Fruit fly (Drosophila melanogaster) whole organism, embryonic: ENCODE results near the gene CG31139.

Experiments used
- ATbp ChIP-seq: fragments of 200-800 bp; sonication (Bioruptor generic); optimal IDR thresholded peaks from 2 replicates; lab custom pipeline; 2017; ENCODE audit warnings: missing biosample characterization, mild to moderate bottlenecking, missing genetic modification characterization, missing genetic modification reagents
- Aef1 ChIP-seq: fragments of 200-800 bp; sonication (Bioruptor generic); IDR thresholded peaks from 3 replicates; pipeline ENCODE4 v1.3.6; 2022; ENCODE audit warnings: missing biosample characterization, missing genetic modification characterization
- Atf3 ChIP-seq: fragments of 200-800 bp; sonication (Bioruptor generic); optimal IDR thresholded peaks from 3 replicates; lab custom pipeline; 2016; ENCODE audit warnings: missing biosample characterization, missing genetic modification characterization
- Awh ChIP-seq: fragments of 200-800 bp; sonication (Bioruptor generic); IDR thresholded peaks from 2 replicates; pipeline ENCODE4, ENCODE4 v1.3.6; 2022; ENCODE audit warnings: missing biosample characterization, missing genetic modification characterization
- Bteb2 ChIP-seq: fragments of 200-800 bp; sonication (Bioruptor generic); optimal IDR thresholded peaks from 2 replicates; lab custom pipeline; 2016; ENCODE audit warnings: missing biosample characterization, missing genetic modification characterization
- CG10274 ChIP-seq: fragments of 200-800 bp; sonication (Bioruptor generic); optimal IDR thresholded peaks from 3 replicates; lab custom pipeline; 2017; ENCODE audit warnings: missing biosample characterization, mild to moderate bottlenecking, missing genetic modification characterization
- CG10431 ChIP-seq: fragments of 200-800 bp; sonication (Bioruptor generic); optimal IDR thresholded peaks from 3 replicates; lab custom pipeline; 2018; ENCODE audit warnings: missing biosample characterization, mild to moderate bottlenecking, missing genetic modification characterization
- CG11723 ChIP-seq: fragments of 200-800 bp; sonication (Bioruptor generic); optimal IDR thresholded peaks from 2 replicates; lab custom pipeline; 2017; ENCODE audit warnings: missing biosample characterization, mild to moderate bottlenecking, missing genetic modification characterization
- CG12219 ChIP-seq: fragments of 200-800 bp; sonication (Bioruptor generic); optimal IDR thresholded peaks from 3 replicates; lab custom pipeline; 2018; ENCODE audit warnings: missing biosample characterization, mild to moderate bottlenecking, missing genetic modification characterization
- CG13287 ChIP-seq: fragments of 200-800 bp; sonication (Bioruptor generic); IDR thresholded peaks from 2 replicates; pipeline ENCODE4 v1.3.6; 2022; ENCODE audit warnings: missing biosample characterization, missing genetic modification characterization; ENCODE audit not compliant: partially characterized antibody
- CG14050 ChIP-seq: fragments of 200-800 bp; sonication (Bioruptor generic); IDR thresholded peaks from 3 replicates; pipeline ENCODE4 v1.3.6; 2022; ENCODE audit warnings: missing biosample characterization, missing genetic modification characterization
- CG15601 ChIP-seq: fragments of 200-800 bp; sonication (Bioruptor generic); optimal IDR thresholded peaks from 3 replicates; lab custom pipeline; 2019; ENCODE audit warnings: missing biosample characterization, mild to moderate bottlenecking, missing genetic modification characterization, moderate library complexity
- CG16863 ChIP-seq: fragments of 200-800 bp; sonication (Bioruptor generic); optimal IDR thresholded peaks from 3 replicates; lab custom pipeline; 2016; ENCODE audit warnings: missing biosample characterization, missing genetic modification characterization
- CG17361 ChIP-seq: fragments of 200-800 bp; sonication (Bioruptor generic); IDR thresholded peaks from 3 replicates; pipeline ENCODE4 v1.3.6; 2022; ENCODE audit warnings: missing biosample characterization, missing genetic modification characterization
- CG4707 ChIP-seq: fragments of 200-800 bp; sonication (Bioruptor generic); optimal IDR thresholded peaks from 2 replicates; lab custom pipeline; 2018; ENCODE audit warnings: missing biosample characterization, mild to moderate bottlenecking, missing genetic modification characterization, moderate library complexity
- CG5180 ChIP-seq: fragments of 200-800 bp; sonication (Bioruptor generic); optimal IDR thresholded peaks from 3 replicates; lab custom pipeline; 2017; ENCODE audit warnings: missing biosample characterization, missing genetic modification characterization, mild to moderate bottlenecking, moderate library complexity, missing genetic modification reagents
- CG5245 ChIP-seq: fragments of 200-800 bp; sonication (Bioruptor generic); optimal IDR thresholded peaks from 3 replicates; lab custom pipeline; 2016; ENCODE audit warnings: missing biosample characterization, missing genetic modification characterization
- CG9609 ChIP-seq: fragments of 200-800 bp; sonication (Bioruptor generic); optimal IDR thresholded peaks from 3 replicates; lab custom pipeline; 2016; ENCODE audit warnings: missing biosample characterization, missing genetic modification characterization
- CG9727 ChIP-seq: fragments of 200-800 bp; sonication (Bioruptor generic); optimal IDR thresholded peaks from 3 replicates; lab custom pipeline; 2017; ENCODE audit warnings: missing biosample characterization, mild to moderate bottlenecking, missing genetic modification characterization
- Dad ChIP-seq: fragments of 200-800 bp; sonication (Bioruptor generic); optimal IDR thresholded peaks from 3 replicates; lab custom pipeline; 2016; ENCODE audit warnings: missing biosample characterization, missing genetic modification characterization
- Hand ChIP-seq: fragments of 200-800 bp; sonication (Bioruptor generic); optimal IDR thresholded peaks from 2 replicates; lab custom pipeline; 2017; ENCODE audit warnings: mild to moderate bottlenecking, missing biosample characterization, missing genetic modification reagents, missing genetic modification characterization
- HmgD ChIP-seq: fragments of 200-800 bp; sonication (Bioruptor generic); optimal IDR thresholded peaks from 3 replicates; lab custom pipeline; 2016; ENCODE audit warnings: missing biosample characterization, missing genetic modification characterization
- Hr39 ChIP-seq: fragments of >200 bp; optimal IDR thresholded peaks from 2 replicates; lab custom pipeline; 2017
- Med ChIP-seq: fragments of 200-800 bp; sonication (Bioruptor generic); peaks from one replicate; lab custom pipeline; 2016; ENCODE audit warnings: missing biosample characterization, missing genetic modification characterization, mild to moderate bottlenecking, inconsistent platforms, moderate library complexity
- Myb ChIP-seq: fragments of 200-800 bp; sonication (Bioruptor generic); optimal IDR thresholded peaks from 2 replicates; lab custom pipeline; 2016; ENCODE audit warnings: missing biosample characterization, missing genetic modification characterization
- NK7.1 ChIP-seq: fragments of 200-800 bp; sonication (Bioruptor generic); optimal IDR thresholded peaks from 3 replicates; lab custom pipeline; 2016; ENCODE audit warnings: missing biosample characterization, missing genetic modification characterization
- Neu2 ChIP-seq: fragments of 200-800 bp; sonication (Bioruptor generic); optimal IDR thresholded peaks from 3 replicates; lab custom pipeline; 2016; ENCODE audit warnings: missing biosample characterization, missing genetic modification characterization, borderline replicate concordance
- Ravus ChIP-seq: fragments of 200-800 bp; sonication (Bioruptor generic); IDR thresholded peaks from 2 replicates; pipeline ENCODE4 v1.3.6; 2022; ENCODE audit warnings: missing biosample characterization, missing genetic modification characterization
- ab ChIP-seq: fragments of 200-800 bp; sonication (Bioruptor generic); optimal IDR thresholded peaks from 2 replicates; lab custom pipeline; 2016; ENCODE audit warnings: missing biosample characterization, missing genetic modification characterization
- abd-A ChIP-seq: fragments of 200-800 bp; sonication (Bioruptor generic); optimal IDR thresholded peaks from 3 replicates; lab custom pipeline; 2019; ENCODE audit warnings: missing biosample characterization, mild to moderate bottlenecking, missing genetic modification characterization, moderate library complexity
- ara ChIP-seq: fragments of 200-800 bp; sonication (Bioruptor generic); IDR thresholded peaks from 2 replicates; pipeline ENCODE4 v1.3.6; 2022; ENCODE audit warnings: missing biosample characterization, missing genetic modification characterization
- cg ChIP-seq: fragments of 200-800 bp; sonication (Bioruptor generic); optimal IDR thresholded peaks from 3 replicates; lab custom pipeline; 2019; ENCODE audit warnings: missing biosample characterization, mild to moderate bottlenecking, missing genetic modification characterization, moderate library complexity
- fd64A ChIP-seq: fragments of 200-800 bp; sonication (Bioruptor generic); optimal IDR thresholded peaks from 3 replicates; lab custom pipeline; 2018; ENCODE audit warnings: missing biosample characterization, mild to moderate bottlenecking, missing genetic modification characterization
- fd96Cb ChIP-seq: fragments of 200-800 bp; sonication (Bioruptor generic); optimal IDR thresholded peaks from 2 replicates; lab custom pipeline; 2018; ENCODE audit warnings: missing biosample characterization, mild to moderate bottlenecking, missing genetic modification characterization, moderate library complexity
- gem ChIP-seq: fragments of 200-800 bp; sonication (Bioruptor generic); optimal IDR thresholded peaks from 2 replicates; lab custom pipeline; 2019; ENCODE audit warnings: missing biosample characterization, mild to moderate bottlenecking, missing genetic modification characterization, moderate library complexity
- her ChIP-seq: fragments of 200-800 bp; sonication (Bioruptor generic); optimal IDR thresholded peaks from 2 replicates; lab custom pipeline; 2016; ENCODE audit warnings: missing biosample characterization, missing genetic modification characterization
- hkb ChIP-seq, 2 experiments: fragments of 200-800 bp in 1 of 2; fragments of >200 bp in 1 of 2; sonication (Bioruptor generic) in 1 of 2; IDR thresholded peaks in 1 of 2; optimal IDR thresholded peaks in 1 of 2; 2 replicates each; pipeline versions ENCODE4 v1.3.6 to Lab custom; 2017 to 2022; ENCODE audit warnings: missing biosample characterization in 1 of 2, missing genetic modification characterization in 1 of 2
- hth ChIP-seq: fragments of >200 bp; optimal IDR thresholded peaks from 2 replicates; lab custom pipeline; 2017; ENCODE audit warnings: inconsistent platforms
- jing ChIP-seq: fragments of 200-800 bp; sonication (Bioruptor generic); optimal IDR thresholded peaks from 2 replicates; lab custom pipeline; 2018; ENCODE audit warnings: missing biosample characterization, mild to moderate bottlenecking, missing genetic modification characterization
- klu ChIP-seq: fragments of 200-800 bp; sonication (Bioruptor generic); IDR thresholded peaks from 2 replicates; pipeline ENCODE4 v1.3.6; 2022; ENCODE audit warnings: missing biosample characterization, missing genetic modification characterization
- org-1 ChIP-seq: fragments of 200-800 bp; sonication (Bioruptor generic); optimal IDR thresholded peaks from 2 replicates; lab custom pipeline; 2017; ENCODE audit warnings: missing biosample characterization, missing genetic modification characterization
- sc ChIP-seq, 3 experiments: fragments of >200 bp in 2 of 3; fragments of 200-800 bp in 1 of 3; sonication (Bioruptor generic) in 1 of 3; optimal IDR thresholded peaks; 2 replicates in 2 of 3; 3 replicates in 1 of 3; lab custom pipeline; 2017; ENCODE audit warnings: mild to moderate bottlenecking in 1 of 3, missing biosample characterization in 1 of 3, missing genetic modification characterization in 1 of 3, missing genetic modification reagents in 1 of 3
- scrt ChIP-seq: fragments of 200-800 bp; sonication (Bioruptor generic); optimal IDR thresholded peaks from 2 replicates; lab custom pipeline; 2018; ENCODE audit warnings: missing biosample characterization, mild to moderate bottlenecking, missing genetic modification characterization, moderate library complexity
- shn ChIP-seq: fragments of 200-800 bp; sonication (Bioruptor generic); optimal IDR thresholded peaks from 3 replicates; lab custom pipeline; 2016; ENCODE audit warnings: missing biosample characterization, missing genetic modification characterization
- sisA ChIP-seq: fragments of 200-800 bp; sonication (Bioruptor generic); IDR thresholded peaks from 2 replicates; pipeline ENCODE4 v1.3.6; 2022; ENCODE audit warnings: missing biosample characterization, missing genetic modification characterization
- toy ChIP-seq: fragments of 200-800 bp; sonication (Bioruptor generic); IDR thresholded peaks from 2 replicates; pipeline ENCODE4 v1.3.6; 2022; ENCODE audit warnings: missing biosample characterization, missing genetic modification characterization
- trem ChIP-seq: fragments of 200-800 bp; optimal IDR thresholded peaks from 3 replicates; lab custom pipeline; 2019; ENCODE audit warnings: missing biosample characterization, mild to moderate bottlenecking, missing genetic modification characterization, moderate library complexity
- tup ChIP-seq: fragments of 200-800 bp; sonication (Bioruptor generic); optimal IDR thresholded peaks from 2 replicates; lab custom pipeline; 2016; ENCODE audit warnings: missing biosample characterization, mild to moderate bottlenecking, missing genetic modification characterization, moderate library complexity
- twi ChIP-seq: fragments of 200-800 bp; optimal IDR thresholded peaks from 2 replicates; lab custom pipeline; 2019; ENCODE audit warnings: missing biosample characterization, mild to moderate bottlenecking, missing genetic modification characterization, moderate library complexity
- unpg ChIP-seq: fragments of 200-800 bp; sonication (Bioruptor generic); optimal IDR thresholded peaks from 3 replicates; lab custom pipeline; 2018; ENCODE audit warnings: missing biosample characterization, mild to moderate bottlenecking, missing genetic modification characterization, moderate library complexity

The CG31139 gene

dm6 chr3R:22750534-22750947 lies 1.7 kb upstream of the CG31139 start, which contains the start of the genes rumi, CG7029 and Usp12-46 (continued):
- TF ChIP-seq CG17361 (GFP tag; lab: Robert Waterston, UW) (peak; percentile 80), CG11723 (GFP tag; lab: Kevin White, UChicago) (peak; percentile 59), hth (lab: Kevin White, UChicago) (no peak), Hand (peak; percentile 44), her (GFP tag; lab: Kevin White, UChicago) (peak; percentile 79), shn (GFP tag; lab: Kevin White, UChicago) (peak; percentile 89), trem (tag; lab: Kevin White, UChicago) (peak; percentile 83), CG4707 (GFP tag; lab: Kevin White, UChicago) (peak; percentile 67), HmgD (GFP tag; lab: Kevin White, UChicago) (peak; percentile 98), ATbp (peak; percentile 64), CG9727 (GFP tag; lab: Kevin White, UChicago) (peak; percentile 86), fd96Cb (tag; lab: Kevin White, UChicago) (peak; percentile 82), CG5245 (GFP tag; lab: Kevin White, UChicago) (peak; percentile 71), Aef1 (GFP tag; lab: Robert Waterston, UW) (peak; percentile 84), klu (peak; percentile 63), org-1 (GFP tag; lab: Kevin White, UChicago) (peak; percentile 66), Atf3 (peak; percentile 88), hkb (optimal IDR thresholded peaks at IDR 0.05; lab: Kevin White, UChicago) (no peak), hkb (GFP tag; IDR thresholded peaks at IDR 0.05; lab: Robert Waterston, UW) (peak; percentile 79), CG16863 (peak; percentile 90), CG14050 (GFP tag; lab: Robert Waterston, UW) (peak; percentile 88), jing (GFP tag; lab: Kevin White, UChicago) (no peak), CG5180 (no peak), toy (GFP tag; lab: Robert Waterston, UW) (peak; percentile 63), unpg (GFP tag; lab: Kevin White, UChicago) (peak; percentile 89), CG10274 (GFP tag; lab: Kevin White, UChicago) (peak; percentile 10), Med (GFP tag; lab: Kevin White, UChicago) (peak; percentile 98), fd64A (no peak), sisA (GFP tag; lab: Robert Waterston, UW) (peak; percentile 85), CG15601 (tag; lab: Kevin White, UChicago) (peak; percentile 85), tup (peak; percentile 38), gem (tag; lab: Kevin White, UChicago) (peak; percentile 92), Bteb2 (peak; percentile 90), cg (GFP tag; lab: Kevin White, UChicago) (no peak), Neu2 (GFP tag; lab: Kevin White, UChicago) (peak; percentile 79), CG9609 (GFP tag; lab: Kevin White, UChicago) (peak; percentile 87), scrt (GFP tag; lab: Kevin White, UChicago) (peak; percentile 79), twi (peak; percentile 80), Myb (GFP tag; lab: Kevin White, UChicago) (peak; percentile 80), CG13287 (peak; percentile 87), Dad (peak; percentile 82), NK7.1 (GFP tag; lab: Kevin White, UChicago) (peak; percentile 81), abd-A (tag; lab: Kevin White, UChicago) (no peak), CG10431 (GFP tag; lab: Kevin White, UChicago) (peak; percentile 64), sc (optimal IDR thresholded peaks at IDR 0.05; lab: Kevin White, UChicago) (no peak), sc (GFP tag; optimal IDR thresholded peaks at IDR 0.05; lab: Kevin White, UChicago) (peak; percentile 69), Awh (GFP tag; lab: Robert Waterston, UW) (peak; percentile 63), ara (GFP tag; lab: Robert Waterston, UW) (peak; percentile 79), ab (GFP tag; lab: Kevin White, UChicago) (peak; percentile 69), Ravus (GFP tag; lab: Robert Waterston, UW) (peak; percentile 30), Hr39 (lab: Kevin White, UChicago) (no peak), CG12219 (GFP tag; lab: Kevin White, UChicago) (peak; percentile 79)
